Worm (Caenorhabditis elegans): ENCODE measurements around the gene msp-33.
"Not testable (repeated sequence)": the region's sequence is repeated elsewhere in the genome, so short reads cannot be mapped to it uniquely, and the experiment has no call there.

msp-33 gene

ce11 chrII:4892594-4892993, at the start of gene msp-33:
msp-33 (minus strand) TSS chrII:4892694.
- TF ChIP-seq pes-1 (GFP tag; IDR thresholded peaks at IDR 0.05) (no peak), tra-4 (tag; optimal IDR thresholded peaks at IDR 0.05) (no peak), ama-1 (optimal IDR thresholded peaks at IDR 0.05) (no peak), sea-1 (GFP tag; conservative IDR thresholded peaks at IDR 0.05) (no peak), ets-7 (tag; optimal IDR thresholded peaks at IDR 0.05) (no peak), tbx-11 (GFP tag; IDR thresholded peaks at IDR 0.05) (no peak), hnd-1 (tag; optimal IDR thresholded peaks at IDR 0.05) (no peak), flt-1 (GFP tag; IDR thresholded peaks at IDR 0.05) (no peak), F13C5.2 (tag; optimal IDR thresholded peaks at IDR 0.05) (no peak), hmbx-1 (tag; optimal IDR thresholded peaks at IDR 0.05) (no peak), ceh-13 (GFP tag; optimal IDR thresholded peaks at IDR 0.05) (no peak), hmg-4 (GFP tag; optimal IDR thresholded peaks at IDR 0.05) (no peak), scrt-1 (GFP tag; IDR thresholded peaks at IDR 0.05) (no peak)

DNA sequence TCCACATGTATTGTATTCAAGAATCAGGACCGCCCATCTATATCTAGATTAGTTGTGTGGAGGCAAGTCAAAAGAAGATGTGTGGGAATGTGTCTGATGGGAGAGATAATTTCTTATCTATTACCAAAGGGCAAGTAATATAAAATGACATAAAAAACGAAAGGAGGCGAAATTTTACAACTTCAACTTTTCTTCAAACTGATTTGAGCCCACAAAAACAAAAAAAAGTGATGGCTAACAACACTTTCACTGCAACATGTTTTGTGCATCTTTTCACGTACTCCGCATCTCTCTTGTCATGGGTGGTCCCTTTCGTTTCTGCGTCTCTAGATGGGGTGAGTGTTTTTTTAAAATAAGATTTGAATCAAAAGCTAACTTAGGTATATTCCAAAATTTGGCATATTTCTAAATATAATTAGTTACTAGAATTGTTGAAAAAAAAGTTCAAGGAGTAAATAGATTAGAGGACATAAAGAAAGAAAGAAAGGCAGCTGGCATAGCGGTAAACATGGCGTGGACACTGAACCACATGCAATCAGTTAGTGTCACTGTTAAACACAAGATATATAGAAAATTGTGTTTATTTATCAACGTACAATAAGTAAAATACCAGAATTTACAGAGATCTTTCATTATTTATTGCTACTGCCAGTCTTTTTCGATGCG, 49.2 kb upstream of the msp-33 start, which contains the start of gene ZK546.19:
TSS of gene ZK546.19 (plus strand) at position 186 of the 666 bp plus-strand sequence.
- TF ChIP-seq scrt-1 (GFP tag; IDR thresholded peaks at IDR 0.05) (no peak), tbx-37 (GFP tag; conservative IDR thresholded peaks at IDR 0.05) (no peak), ama-1 (optimal IDR thresholded peaks at IDR 0.05) (no peak), hnd-1 (tag; optimal IDR thresholded peaks at IDR 0.05) (no peak), F13C5.2 (tag; optimal IDR thresholded peaks at IDR 0.05) (no peak), tbx-11 (GFP tag; IDR thresholded peaks at IDR 0.05) (no peak), hmg-4 (GFP tag; optimal IDR thresholded peaks at IDR 0.05) (no peak), ets-7 (tag; optimal IDR thresholded peaks at IDR 0.05) (no peak), pes-1 (GFP tag; IDR thresholded peaks at IDR 0.05) (no peak), hmbx-1 (tag; optimal IDR thresholded peaks at IDR 0.05) (no peak), B0310.2 (tag; optimal IDR thresholded peaks at IDR 0.05) (no peak), ceh-13 (GFP tag; optimal IDR thresholded peaks at IDR 0.05) (no peak), tra-4 (tag; optimal IDR thresholded peaks at IDR 0.05) (no peak), ceh-36 (tag; optimal IDR thresholded peaks at IDR 0.05) (no peak), sea-1 (GFP tag; conservative IDR thresholded peaks at IDR 0.05) (no peak), aly-1 (tag; optimal IDR thresholded peaks at IDR 0.05) (no peak), flt-1 (GFP tag; IDR thresholded peaks at IDR 0.05) (no peak)

DNA sequence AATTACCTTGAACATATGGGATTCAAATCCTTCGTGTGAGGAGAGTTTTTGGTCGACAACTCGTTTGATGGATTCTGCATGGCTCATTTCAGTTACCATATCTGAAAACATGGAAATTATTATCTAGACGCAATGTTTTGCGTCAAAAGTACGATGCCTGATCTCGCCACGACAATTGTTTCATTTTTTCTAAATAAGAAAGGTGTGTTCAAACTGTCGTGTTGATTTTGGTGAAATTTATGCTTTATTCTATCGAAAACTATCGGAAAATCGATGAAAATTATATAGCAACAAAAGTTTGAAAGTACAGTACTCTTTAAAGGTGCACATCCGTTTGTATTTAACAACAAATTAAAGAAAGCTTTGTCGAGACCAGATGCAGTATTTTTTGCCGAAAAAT, 48.6 kb upstream of the msp-33 start, which contains the start of gene cblc-1:
TSS of gene cblc-1 (minus strand) at position 101 of the 400 bp plus-strand sequence.
- TF ChIP-seq B0310.2 (tag; optimal IDR thresholded peaks at IDR 0.05) (no peak), aly-1 (tag; optimal IDR thresholded peaks at IDR 0.05) (no peak)

- TF ChIP-seq scrt-1 (GFP tag; IDR thresholded peaks at IDR 0.05) (no peak), ets-7 (tag; optimal IDR thresholded peaks at IDR 0.05) (no peak), hmg-4 (GFP tag; optimal IDR thresholded peaks at IDR 0.05) (no peak), ceh-13 (GFP tag; optimal IDR thresholded peaks at IDR 0.05) (no peak), hmbx-1 (tag; optimal IDR thresholded peaks at IDR 0.05) (no peak), hnd-1 (tag; optimal IDR thresholded peaks at IDR 0.05) (no peak), F13C5.2 (tag; optimal IDR thresholded peaks at IDR 0.05) (no peak), tra-4 (tag; optimal IDR thresholded peaks at IDR 0.05) (no peak), ceh-36 (tag; optimal IDR thresholded peaks at IDR 0.05) (no peak), pes-1 (GFP tag; IDR thresholded peaks at IDR 0.05) (no peak), tbx-11 (GFP tag; IDR thresholded peaks at IDR 0.05) (no peak), aly-1 (tag; optimal IDR thresholded peaks at IDR 0.05) (no peak), tbx-37 (GFP tag; conservative IDR thresholded peaks at IDR 0.05) (no peak), B0310.2 (tag; optimal IDR thresholded peaks at IDR 0.05) (no peak), ama-1 (optimal IDR thresholded peaks at IDR 0.05) (no peak), sea-1 (GFP tag; conservative IDR thresholded peaks at IDR 0.05) (no peak), flt-1 (GFP tag; IDR thresholded peaks at IDR 0.05) (no peak)
Measured at ce11 chrII:4937743-4938142, 45.2 kb upstream of the msp-33 start, which contains the start of gene ZK546.4. ZK546.4 (plus strand) TSS chrII:4938043.

DNA sequence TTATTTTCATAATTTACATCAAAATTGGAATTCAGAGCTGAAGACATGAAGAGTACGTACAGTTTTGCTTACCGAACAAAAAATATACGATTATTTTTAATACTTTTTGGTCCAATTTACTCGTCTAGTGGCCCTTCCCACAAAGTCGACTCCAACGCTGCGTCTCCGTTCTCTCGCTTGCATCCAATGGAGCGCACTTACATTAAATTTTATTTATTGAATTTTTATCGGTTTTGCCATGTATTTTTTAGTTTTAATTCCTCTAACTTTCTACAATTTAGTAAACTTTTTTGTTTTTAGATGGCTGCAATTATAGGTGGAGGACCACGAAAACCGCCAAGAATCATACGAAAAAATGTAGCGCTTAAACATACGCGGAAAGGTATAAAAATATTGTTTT, 43.0 kb upstream of the msp-33 start, which contains the start of gene ZK546.5:
TSS of gene ZK546.5 (plus strand) at position 301 of the 400 bp plus-strand sequence.
- no peak for TF ChIP-seq F13C5.2 (tag; optimal IDR thresholded peaks at IDR 0.05)
- no peak for TF ChIP-seq pes-1 (GFP tag; IDR thresholded peaks at IDR 0.05)
- no peak for TF ChIP-seq ets-7 (tag; optimal IDR thresholded peaks at IDR 0.05)
- TF ChIP-seq flt-1 (GFP tag; IDR thresholded peaks at IDR 0.05) = no peak
- TF ChIP-seq ama-1 (optimal IDR thresholded peaks at IDR 0.05) = no peak

DNA sequence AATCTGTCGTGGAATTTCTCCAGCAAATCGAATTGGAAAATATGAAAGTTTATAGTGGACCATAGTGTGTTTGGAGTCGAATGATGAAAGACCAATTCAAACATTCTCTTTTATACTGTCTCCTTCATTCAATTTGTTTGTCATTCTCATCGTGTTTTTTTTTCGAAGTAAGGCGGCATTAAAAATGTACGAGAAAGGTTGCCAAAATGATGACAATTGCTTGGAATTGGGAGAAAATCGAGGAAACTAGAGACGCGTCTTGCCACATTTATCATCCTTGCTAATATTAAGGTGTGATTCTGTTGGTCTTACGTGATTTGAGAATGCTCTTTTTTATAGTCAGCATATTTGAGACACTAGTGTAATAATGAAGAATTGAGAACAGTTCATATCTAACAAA, 42.5 kb upstream of the msp-33 start, which contains the start of gene gst-30:
TSS of gene gst-30 (minus strand) at position 101 of the 400 bp plus-strand sequence.
- no peak for TF ChIP-seq ceh-36 (tag; optimal IDR thresholded peaks at IDR 0.05)
- no peak for TF ChIP-seq F13C5.2 (tag; optimal IDR thresholded peaks at IDR 0.05)
- TF ChIP-seq aly-1 (tag; optimal IDR thresholded peaks at IDR 0.05) = no peak
- no peak for TF ChIP-seq sea-1 (GFP tag; conservative IDR thresholded peaks at IDR 0.05)

DNA sequence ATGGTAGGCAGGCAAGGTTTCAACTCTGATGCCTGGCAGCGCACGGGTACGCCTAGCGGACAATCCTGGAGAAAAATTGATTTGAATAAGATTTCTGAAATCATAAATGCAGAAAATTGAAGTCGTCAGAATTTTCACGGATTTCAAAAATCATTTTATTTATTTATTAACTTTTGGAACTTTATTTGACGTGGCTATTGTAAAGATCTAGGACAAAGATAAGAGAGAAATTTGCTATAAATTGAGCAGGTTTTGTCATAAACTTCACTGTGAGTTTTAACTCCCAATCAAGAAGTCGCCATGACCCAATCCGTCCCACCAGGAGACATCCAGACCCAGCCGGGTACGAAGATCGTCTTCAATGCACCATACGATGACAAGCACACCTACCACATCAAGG, 40.2 kb upstream of the msp-33 start, which contains the start of gene msp-152:
TSS of gene msp-152 (plus strand) at position 301 of the 400 bp plus-strand sequence.
- not testable (repeated sequence) for TF ChIP-seq ceh-36 (tag; optimal IDR thresholded peaks at IDR 0.05); hnd-1 (tag; optimal IDR thresholded peaks at IDR 0.05); flt-1 (GFP tag; IDR thresholded peaks at IDR 0.05)

ce11 chrII:4931286-4931685, 38.8 kb upstream of the msp-33 start:
- no peak for TF ChIP-seq flt-1 (GFP tag; IDR thresholded peaks at IDR 0.05)
- TF ChIP-seq hmbx-1 (tag; optimal IDR thresholded peaks at IDR 0.05) = no peak
- TF ChIP-seq ceh-36 (tag; optimal IDR thresholded peaks at IDR 0.05) = no peak
- TF ChIP-seq hmg-4 (GFP tag; optimal IDR thresholded peaks at IDR 0.05) = no peak
- TF ChIP-seq aly-1 (tag; optimal IDR thresholded peaks at IDR 0.05) = no peak

Data from whole organism, early embryonic.